Fruit fly (Drosophila melanogaster) whole organism, larva: ENCODE data around the gene CG32816.

Experiments used
- noc ChIP-seq: fragments of 200-800 bp; sonication (Bioruptor generic); optimal IDR thresholded peaks from 3 replicates; lab custom pipeline; 2019; ENCODE audit warnings: missing biosample characterization, mild to moderate bottlenecking, missing genetic modification characterization, moderate library complexity

CG32816 gene

dm6 chrX:307384-307783, 163.1 kb downstream of the CG32816 start, which contains the start of gene CG12470:
Gene CG12470 (plus strand): TSS chrX:307684.
- TF ChIP-seq noc (tag; lab: Kevin White, UChicago): no peak

dm6 chrX:294839-295238, 175.7 kb downstream of the CG32816 start, which contains the start of gene CG13375:
Gene CG13375 (minus strand): TSS chrX:294962.
- TF ChIP-seq noc (tag; lab: Kevin White, UChicago): no peak

- TF ChIP-seq noc (tag; lab: Kevin White, UChicago): no peak
These were observed 177.3 kb downstream of the CG32816 start for dm6 chrX:293254-293653.

- TF ChIP-seq noc (tag; lab: Kevin White, UChicago): no peak
These were observed 191.3 kb downstream of the CG32816 start, which contains the start of the genes CG3777 and ewg for dm6 chrX:279097-279727. Gene CG3777 (plus strand): TSS chrX:279703. Gene ewg (minus strand): TSS chrX:279718.

dm6 chrX:278370-279096, 192.0 kb downstream of the CG32816 start:
- TF ChIP-seq noc (tag; lab: Kevin White, UChicago): no peak

dm6 chrX:277885-278284, 192.6 kb downstream of the CG32816 start:
- TF ChIP-seq noc (tag; lab: Kevin White, UChicago): no peak

dm6 chrX:276569-276968, 194.0 kb downstream of the CG32816 start:
- no peak for TF ChIP-seq noc (tag; lab: Kevin White, UChicago)

- no peak for TF ChIP-seq noc (tag; lab: Kevin White, UChicago)
These were observed 194.5 kb downstream of the CG32816 start for dm6 chrX:276065-276464.

- no peak for TF ChIP-seq noc (tag; lab: Kevin White, UChicago)
These were observed 202.5 kb downstream of the CG32816 start for dm6 chrX:267979-268378.

- TF ChIP-seq noc (tag; lab: Kevin White, UChicago): no peak
These were observed 203.5 kb downstream of the CG32816 start, which contains the start of gene CG13376 for dm6 chrX:266978-267439. Gene CG13376 (minus strand): TSS chrX:267028.
